Worm (Caenorhabditis elegans) whole organism, L2 larva: ENCODE measurements around the gene C05E4.12.

Experiments
- egl-27 ChIP-seq: sonication (generic microtip); optimal IDR thresholded peaks from 3 replicates; lab custom pipeline; 2017; ENCODE audit warnings: missing biosample characterization, missing genetic modification reagents, missing genetic modification characterization
- lin-11 ChIP-seq: fragments of 150-350 bp; sonication (generic microtip); optimal IDR thresholded peaks from 2 replicates; lab custom pipeline; 2014; ENCODE audit warnings: missing biosample characterization, missing genetic modification characterization, inconsistent platforms, mixed read lengths
- nhr-23 ChIP-seq: fragments of 150-350 bp; optimal IDR thresholded peaks from 2 replicates; lab custom pipeline; 2014; ENCODE audit warnings: missing biosample characterization, missing genetic modification reagents, missing genetic modification characterization
- unc-39 ChIP-seq: fragments of 150-350 bp; optimal IDR thresholded peaks from 2 replicates; lab custom pipeline; 2014; ENCODE audit warnings: missing biosample characterization, missing genetic modification characterization

ce11 chrV:761882-762281 lies at the start of gene C05E4.12:
- TF ChIP-seq lin-11 (tag; lab: Kevin White, UChicago): no peak
- TF ChIP-seq egl-27 (tag; lab: Kevin White, UChicago): no peak
- TF ChIP-seq unc-39 (tag; lab: Kevin White, UChicago): no peak
- TF ChIP-seq nhr-23 (tag; lab: Kevin White, UChicago): no peak
